Worm (Caenorhabditis elegans) whole organism, L4 larva: ENCODE measurements around the gene nhr-129.
A peak's percentile ranks its signal among the peaks of the same experiment; 100 is the strongest.

ENCODE experiments used
- F10B5.3 ChIP-seq: sonication (generic microtip); optimal IDR thresholded peaks from 2 replicates; lab custom pipeline; 2016; ENCODE audit warnings: mild to moderate bottlenecking, missing genetic modification characterization, missing compliant biosample characterization
- F26F4.8 ChIP-seq: fragments of 200-800 bp; sonication (Bioruptor generic); conservative IDR thresholded peaks from 2 replicates; pipeline ENCODE4 v1.3.6; 2022; ENCODE audit warnings: missing genetic modification characterization, missing compliant biosample characterization
- F37D6.2 ChIP-seq: sonication (generic microtip); optimal IDR thresholded peaks from 2 replicates; lab custom pipeline; 2016; ENCODE audit warnings: mild to moderate bottlenecking, missing genetic modification characterization, missing compliant biosample characterization
- F49E8.2 ChIP-seq: sonication (generic microtip); optimal IDR thresholded peaks from 2 replicates; lab custom pipeline; 2016; ENCODE audit warnings: missing compliant biosample characterization, mild to moderate bottlenecking, missing genetic modification characterization, borderline replicate concordance
- R02D3.7 ChIP-seq: fragments of 150-350 bp; sonication (generic microtip); optimal IDR thresholded peaks from 3 replicates; lab custom pipeline; 2014; ENCODE audit warnings: missing biosample characterization, missing genetic modification characterization
- T20F7.1 ChIP-seq: fragments of 200-800 bp; sonication (Bioruptor generic); optimal IDR thresholded peaks from 2 replicates; lab custom pipeline; 2018; ENCODE audit warnings: mild to moderate bottlenecking, missing genetic modification characterization, missing compliant biosample characterization
- Y105C5A.15 ChIP-seq: fragments of 200-800 bp; sonication (Bioruptor generic); IDR thresholded peaks from 2 replicates; pipeline ENCODE4 v1.3.6; 2022; ENCODE audit warnings: missing genetic modification characterization, missing compliant biosample characterization
- Y48G9A.11 ChIP-seq: fragments of 200-800 bp; sonication (Bioruptor generic); IDR thresholded peaks from 2 replicates; pipeline ENCODE4 v1.3.6; 2022; ENCODE audit warnings: missing genetic modification reagents, missing genetic modification characterization, missing compliant biosample characterization
- Y5F2A.4 ChIP-seq: fragments of 200-800 bp; sonication (Bioruptor generic); optimal IDR thresholded peaks from 2 replicates; lab custom pipeline; 2018; ENCODE audit warnings: mild to moderate bottlenecking, missing genetic modification characterization, missing compliant biosample characterization
- ZK546.5 ChIP-seq, 2 experiments: sonication (generic microtip); optimal IDR thresholded peaks; 2 replicates each; lab custom pipeline; 2017; ENCODE audit warnings: missing biosample characterization in 2 of 2, missing genetic modification characterization in 2 of 2
- aly-2 ChIP-seq: sonication (generic microtip); optimal IDR thresholded peaks from 2 replicates; lab custom pipeline; 2018; ENCODE audit warnings: missing biosample characterization, missing genetic modification characterization
- ceh-32 ChIP-seq: sonication (generic microtip); optimal IDR thresholded peaks from 2 replicates; lab custom pipeline; 2016; ENCODE audit warnings: mild to moderate bottlenecking, missing genetic modification characterization, missing compliant biosample characterization; ENCODE audit not compliant: poor library complexity
- ceh-44 ChIP-seq: fragments of 200-800 bp; sonication (Bioruptor generic); IDR thresholded peaks from 2 replicates; pipeline ENCODE4 v1.3.6; 2022; ENCODE audit warnings: missing genetic modification reagents, missing genetic modification characterization, missing compliant biosample characterization
- cey-2 ChIP-seq: sonication (generic microtip); optimal IDR thresholded peaks from 3 replicates; lab custom pipeline; 2017; ENCODE audit warnings: missing genetic modification characterization, mild to moderate bottlenecking, missing compliant biosample characterization, antibody characterized with exemption, borderline replicate concordance; ENCODE audit not compliant: insufficient read depth
- ctbp-1 ChIP-seq: fragments of 200-800 bp; sonication (Bioruptor generic); IDR thresholded peaks from 2 replicates; pipeline ENCODE4 v1.3.6; 2022; ENCODE audit warnings: missing genetic modification reagents, missing genetic modification characterization, missing compliant biosample characterization
- daf-16 ChIP-seq, 3 experiments: sonication (generic microtip); optimal IDR thresholded peaks; 2 replicates each; lab custom pipeline; 2016 to 2017; ENCODE audit warnings: missing genetic modification characterization in 3 of 3, missing genetic modification reagents in 3 of 3, mild to moderate bottlenecking in 2 of 3, missing compliant biosample characterization in 2 of 3, missing biosample characterization in 1 of 3, moderate library complexity in 1 of 3
- daf-8 ChIP-seq: fragments of 200-800 bp; sonication (Bioruptor generic); IDR thresholded peaks from 2 replicates; pipeline ENCODE4 v1.3.6; 2022; ENCODE audit warnings: missing genetic modification characterization, missing compliant biosample characterization
- dmd-8 ChIP-seq: fragments of 200-800 bp; sonication (Bioruptor generic); IDR thresholded peaks from 2 replicates; pipeline ENCODE4 v1.3.6; 2022; ENCODE audit warnings: missing genetic modification characterization, missing compliant biosample characterization
- egl-27 ChIP-seq: sonication (generic microtip); optimal IDR thresholded peaks from 3 replicates; lab custom pipeline; 2017; ENCODE audit warnings: missing biosample characterization, missing genetic modification reagents, missing genetic modification characterization
- gei-8 ChIP-seq: fragments of 200-800 bp; sonication (Bioruptor generic); optimal IDR thresholded peaks from 2 replicates; lab custom pipeline; 2018; ENCODE audit warnings: mild to moderate bottlenecking, missing genetic modification characterization, missing compliant biosample characterization
- hif-1 ChIP-seq, 2 experiments: sonication (generic microtip); optimal IDR thresholded peaks; 2 replicates each; lab custom pipeline; 2016 to 2017; ENCODE audit warnings: missing compliant biosample characterization in 2 of 2, missing genetic modification characterization in 2 of 2, missing genetic modification reagents in 2 of 2, missing genotype in 2 of 2, mild to moderate bottlenecking in 1 of 2
- hmg-1.1 ChIP-seq: fragments of 200-800 bp; sonication (Bioruptor generic); IDR thresholded peaks from 2 replicates; pipeline ENCODE4 v1.3.6; 2022; ENCODE audit warnings: missing genetic modification reagents, missing genetic modification characterization, missing compliant biosample characterization
- lin-15B ChIP-seq: fragments of 150-350 bp; sonication (generic microtip); optimal IDR thresholded peaks from 3 replicates; lab custom pipeline; 2014; ENCODE audit warnings: missing biosample characterization, missing genetic modification characterization
- lin-38 ChIP-seq: fragments of 200-800 bp; sonication (Bioruptor generic); IDR thresholded peaks from 2 replicates; pipeline ENCODE4 v1.3.6; 2022; ENCODE audit warnings: missing genetic modification reagents, missing genetic modification characterization, missing compliant biosample characterization
- lsy-2 ChIP-seq, 2 experiments: fragments of 150-350 bp in 1 of 2; sonication (generic microtip) in 1 of 2; optimal IDR thresholded peaks; 2 replicates each; lab custom pipeline; 2014 to 2017; ENCODE audit warnings: missing biosample characterization in 2 of 2, missing genetic modification characterization in 2 of 2
- mdl-1 ChIP-seq, 2 experiments: fragments of 150-350 bp in 1 of 2; sonication (generic microtip) in 1 of 2; optimal IDR thresholded peaks; 2 replicates each; lab custom pipeline; 2014 to 2017; ENCODE audit warnings: missing biosample characterization in 2 of 2, missing genetic modification characterization in 2 of 2
- mdt-29 ChIP-seq: fragments of 200-800 bp; sonication (Bioruptor generic); IDR thresholded peaks from 2 replicates; pipeline ENCODE4 v1.3.6; 2022; ENCODE audit warnings: missing genetic modification reagents, missing genetic modification characterization, missing compliant biosample characterization
- nhr-11 ChIP-seq: fragments of 150-350 bp; optimal IDR thresholded peaks from 2 replicates; lab custom pipeline; 2014; ENCODE audit warnings: missing biosample characterization, missing genetic modification characterization
- nhr-111 ChIP-seq: fragments of 200-800 bp; sonication (Bioruptor generic); optimal IDR thresholded peaks from 2 replicates; lab custom pipeline; 2018; ENCODE audit warnings: mild to moderate bottlenecking, missing genetic modification characterization, missing compliant biosample characterization
- nhr-41 ChIP-seq: fragments of 200-800 bp; sonication (Bioruptor generic); IDR thresholded peaks from 2 replicates; pipeline ENCODE4 v1.3.6; 2022; ENCODE audit warnings: missing genetic modification reagents, missing genetic modification characterization, missing compliant biosample characterization
- nhr-42 ChIP-seq: fragments of 200-800 bp; sonication (Bioruptor generic); IDR thresholded peaks from 2 replicates; pipeline ENCODE4 v1.3.6; 2022; ENCODE audit warnings: missing genetic modification characterization, missing compliant biosample characterization
- nhr-48 ChIP-seq: sonication (generic microtip); optimal IDR thresholded peaks from 2 replicates; lab custom pipeline; 2016; ENCODE audit warnings: mild to moderate bottlenecking, missing genetic modification characterization, missing compliant biosample characterization
- nhr-76 ChIP-seq: fragments of 150-350 bp; optimal IDR thresholded peaks from 2 replicates; lab custom pipeline; 2014; ENCODE audit warnings: missing biosample characterization, missing genetic modification characterization
- pqm-1 ChIP-seq: sonication (generic microtip); optimal IDR thresholded peaks from 2 replicates; lab custom pipeline; 2017; ENCODE audit warnings: missing biosample characterization, missing genetic modification characterization
- rbr-2 ChIP-seq: sonication (generic microtip); optimal IDR thresholded peaks from 2 replicates; lab custom pipeline; 2016; ENCODE audit warnings: missing genotype, missing genetic modification characterization, missing compliant biosample characterization
- sdz-12 ChIP-seq: fragments of 200-800 bp; sonication (Bioruptor generic); optimal IDR thresholded peaks from 2 replicates; lab custom pipeline; 2018; ENCODE audit warnings: mild to moderate bottlenecking, missing genetic modification characterization, missing compliant biosample characterization
- set-16 ChIP-seq: fragments of 200-800 bp; sonication (Bioruptor generic); IDR thresholded peaks from 2 replicates; pipeline ENCODE4 v1.3.6; 2022; ENCODE audit warnings: missing genetic modification reagents, missing genetic modification characterization, missing compliant biosample characterization
- skn-1 ChIP-seq: fragments of 150-350 bp; optimal IDR thresholded peaks from 2 replicates; lab custom pipeline; 2014; ENCODE audit warnings: missing biosample characterization, missing genetic modification characterization
- snpc-4 ChIP-seq: fragments of 150-350 bp; optimal IDR thresholded peaks from 2 replicates; lab custom pipeline; 2014; ENCODE audit warnings: missing biosample characterization, missing genetic modification characterization
- tag-97 ChIP-seq: fragments of 200-800 bp; sonication (Bioruptor generic); IDR thresholded peaks from 2 replicates; pipeline ENCODE4 v1.3.6; 2022; ENCODE audit warnings: missing genetic modification characterization, missing compliant biosample characterization
- tra-1 ChIP-seq: fragments of 200-800 bp; sonication (Bioruptor generic); IDR thresholded peaks from 2 replicates; pipeline ENCODE4 v1.3.6; 2022; ENCODE audit warnings: missing genetic modification reagents, missing genetic modification characterization, missing compliant biosample characterization
- unc-130 ChIP-seq: sonication (generic microtip); optimal IDR thresholded peaks from 2 replicates; lab custom pipeline; 2016; ENCODE audit warnings: missing genetic modification reagents, missing genetic modification characterization, missing compliant biosample characterization
- unc-39 ChIP-seq: sonication (generic microtip); optimal IDR thresholded peaks from 2 replicates; lab custom pipeline; 2017; ENCODE audit warnings: missing biosample characterization, missing genetic modification characterization
- unc-62 ChIP-seq, 3 experiments: fragments of 150-350 bp in 1 of 3; sonication (generic microtip); optimal IDR thresholded peaks in 2 of 3; peaks in 1 of 3; 1 replicate in 1 of 3; 2 replicates in 2 of 3; lab custom pipeline; 2014 to 2017; ENCODE audit warnings: missing biosample characterization in 3 of 3, missing genetic modification characterization in 3 of 3, missing genetic modification reagents in 3 of 3, missing genotype in 1 of 3
- zfp-2 ChIP-seq: sonication (generic microtip); optimal IDR thresholded peaks from 2 replicates; lab custom pipeline; 2016; ENCODE audit warnings: mild to moderate bottlenecking, missing genetic modification characterization, missing compliant biosample characterization
- zip-11 ChIP-seq: fragments of 200-800 bp; sonication (Bioruptor generic); IDR thresholded peaks from 2 replicates; pipeline ENCODE4 v1.3.6; 2022; ENCODE audit warnings: missing genetic modification characterization, missing compliant biosample characterization
- zip-2 ChIP-seq: fragments of 150-350 bp; optimal IDR thresholded peaks from 2 replicates; lab custom pipeline; 2014; ENCODE audit warnings: missing biosample characterization, missing genetic modification characterization
- ztf-7 ChIP-seq: fragments of 150-350 bp; optimal IDR thresholded peaks from 2 replicates; lab custom pipeline; 2014; ENCODE audit warnings: missing biosample characterization, missing genetic modification characterization

Gene nhr-129

DNA sequence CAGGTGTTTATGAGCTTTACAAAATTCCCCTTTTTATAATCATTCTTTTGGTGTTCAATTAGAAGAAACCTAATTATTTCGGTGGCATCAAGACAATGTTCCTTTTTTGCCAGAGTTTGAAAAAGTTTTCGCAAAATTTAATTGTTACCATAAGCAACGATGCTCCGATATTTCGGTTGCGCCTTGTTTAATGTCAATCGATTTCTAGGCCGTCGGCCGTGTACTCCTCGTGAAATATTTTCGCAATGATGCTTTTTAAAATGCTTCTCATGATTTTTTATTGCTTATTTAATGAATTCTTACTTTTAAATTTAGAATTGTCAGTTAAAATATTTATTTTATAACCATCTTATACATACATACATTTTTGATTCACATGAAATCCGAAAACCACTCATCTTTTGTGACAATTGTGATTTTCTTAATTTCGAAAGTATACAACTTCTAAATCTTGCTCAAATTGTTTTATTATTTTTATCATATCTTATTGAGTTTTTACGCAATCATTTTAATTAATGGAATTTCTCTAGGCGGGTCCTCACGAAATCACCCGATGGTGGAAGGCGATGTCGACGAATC lies 17.7 kb downstream of the nhr-129 start, which contains the start of gene C50B6.3 (continued):
- peak; percentile 66 for TF ChIP-seq rbr-2 (tag; lab: Kevin White, UChicago)
- TF ChIP-seq unc-130 (GFP tag; lab: Kevin White, UChicago), result peak; percentile 71
- TF ChIP-seq zip-2, result peak; percentile 1
- no peak for TF ChIP-seq mdt-29 (GFP tag; lab: Robert Waterston, UW)
- TF ChIP-seq daf-16 (GFP tag; optimal IDR thresholded peaks at IDR 0.05; lab: Kevin White, UChicago), result peak in 1 of 2 experiments; percentile 13
- peak; percentile 28 for TF ChIP-seq daf-16 (tag; optimal IDR thresholded peaks at IDR 0.05; lab: Kevin White, UChicago)
- TF ChIP-seq lin-15B (tag; lab: Kevin White, UChicago), result peak; percentile 56
- TF ChIP-seq nhr-76 (tag; lab: Kevin White, UChicago), result no peak
- TF ChIP-seq ctbp-1 (GFP tag; lab: Robert Waterston, UW), result no peak
- TF ChIP-seq tra-1 (GFP tag; lab: Robert Waterston, UW), result no peak
- no peak for TF ChIP-seq tag-97 (GFP tag; lab: Robert Waterston, UW)
- no peak for TF ChIP-seq unc-39 (tag; lab: Kevin White, UChicago)
- no peak for TF ChIP-seq skn-1
- no peak for TF ChIP-seq snpc-4 (tag; lab: Kevin White, UChicago)
- no peak for TF ChIP-seq egl-27
- TF ChIP-seq nhr-41, result no peak
- TF ChIP-seq nhr-42 (GFP tag; lab: Robert Waterston, UW), result no peak
- no peak for TF ChIP-seq F49E8.2
- no peak for TF ChIP-seq F10B5.3 (tag; lab: Kevin White, UChicago)
- TF ChIP-seq, all 104 proteins: peak for 31

DNA sequence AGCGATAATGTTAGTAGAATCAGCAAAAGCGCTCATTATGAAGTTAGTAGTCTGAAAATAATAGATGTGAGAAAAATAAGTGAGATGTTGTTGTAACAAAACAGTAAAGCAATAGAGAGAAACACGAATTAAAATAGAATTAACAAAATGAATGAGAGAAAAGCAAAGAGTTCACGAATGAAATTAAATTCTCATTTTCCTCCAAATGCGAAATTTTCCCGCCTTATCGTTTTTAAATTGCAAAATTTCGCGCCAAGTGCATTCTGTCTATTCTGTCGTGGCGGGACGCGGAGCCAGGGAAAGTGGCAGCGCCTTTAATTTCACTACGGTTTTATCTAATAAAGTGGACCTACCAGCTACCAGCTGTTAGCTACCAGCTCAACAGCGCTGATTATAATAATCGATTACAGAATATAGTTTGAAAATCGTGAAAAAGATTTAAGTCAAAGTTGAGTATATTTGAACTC lies 18.6 kb downstream of the nhr-129 start, which contains the start of gene nasp-2:
TSS of gene nasp-2 (minus strand) at position 51 of the 467 bp plus-strand sequence.
- peak; percentile 81 for TF ChIP-seq T20F7.1 (GFP tag; lab: Kevin White, UChicago)
- peak; percentile 87 for TF ChIP-seq unc-130 (GFP tag; lab: Kevin White, UChicago)
- TF ChIP-seq hmg-1.1, result no peak
- no peak for TF ChIP-seq F37D6.2 (tag; lab: Kevin White, UChicago)
- no peak for TF ChIP-seq pqm-1 (tag; lab: Kevin White, UChicago)
- no peak for TF ChIP-seq nhr-48
- no peak for TF ChIP-seq ceh-44 (GFP tag; lab: Robert Waterston, UW)
- TF ChIP-seq hif-1 (tag; optimal IDR thresholded peaks at IDR 0.05; lab: Kevin White, UChicago), result no peak
- no peak for TF ChIP-seq sdz-12 (GFP tag; lab: Kevin White, UChicago)
- no peak for TF ChIP-seq F26F4.8 (GFP tag; lab: Robert Waterston, UW)
- TF ChIP-seq Y48G9A.11 (GFP tag; lab: Robert Waterston, UW), result peak; percentile 97
- no peak for TF ChIP-seq ZK546.5 (tag; optimal IDR thresholded peaks at IDR 0.05; lab: Kevin White, UChicago)
- TF ChIP-seq daf-8, result no peak
- no peak for TF ChIP-seq ceh-32 (tag; lab: Kevin White, UChicago)
- no peak for TF ChIP-seq ztf-7 (tag; lab: Kevin White, UChicago)
- no peak for TF ChIP-seq nhr-11 (tag; lab: Kevin White, UChicago)
- TF ChIP-seq zip-11 (GFP tag; lab: Robert Waterston, UW), result no peak
- TF ChIP-seq nhr-111, result no peak
- TF ChIP-seq lin-38 (GFP tag; lab: Robert Waterston, UW), result peak; percentile 79
- TF ChIP-seq R02D3.7 (tag; lab: Kevin White, UChicago), result no peak
- TF ChIP-seq unc-62 (GFP tag; optimal IDR thresholded peaks at IDR 0.05 in 1 of 2; lab: Kevin White, UChicago), result no peak
- no peak for TF ChIP-seq unc-62 (tag; optimal IDR thresholded peaks at IDR 0.05; lab: Kevin White, UChicago)
- TF ChIP-seq Y5F2A.4 (GFP tag; lab: Kevin White, UChicago), result no peak
- TF ChIP-seq dmd-8 (GFP tag; lab: Robert Waterston, UW), result no peak
- no peak for TF ChIP-seq nhr-41
- peak; percentile 91 for TF ChIP-seq F49E8.2
- TF ChIP-seq gei-8 (GFP tag; lab: Kevin White, UChicago), result no peak
- TF ChIP-seq aly-2 (tag; lab: Kevin White, UChicago), result no peak
- no peak for TF ChIP-seq zip-2
- TF ChIP-seq egl-27, result no peak
- TF ChIP-seq set-16 (GFP tag; lab: Robert Waterston, UW), result no peak
- no peak for TF ChIP-seq lsy-2 (tag; optimal IDR thresholded peaks at IDR 0.05; lab: Kevin White, UChicago)
- TF ChIP-seq Y105C5A.15 (GFP tag; lab: Robert Waterston, UW), result no peak
- no peak for TF ChIP-seq daf-16 (GFP tag; optimal IDR thresholded peaks at IDR 0.05; lab: Kevin White, UChicago)
- TF ChIP-seq daf-16 (tag; optimal IDR thresholded peaks at IDR 0.05; lab: Kevin White, UChicago), result no peak
- TF ChIP-seq cey-2 (tag; lab: Kevin White, UChicago), result no peak
- TF ChIP-seq mdl-1 (tag; optimal IDR thresholded peaks at IDR 0.05; lab: Kevin White, UChicago), result no peak
- TF ChIP-seq zfp-2 (tag; lab: Kevin White, UChicago), result no peak
